Fruit fly (Drosophila melanogaster): ENCODE data around the gene Eig71Eh.

Gene Eig71Eh

dm6 chr3L:15675111-15675510 is 15.9 kb upstream of the Eig71Eh start (continued):
- TF ChIP-seq az2 (GFP tag; optimal IDR thresholded peaks at IDR 0.05) = peak; percentile 78
- TF ChIP-seq pnt (GFP tag; optimal IDR thresholded peaks at IDR 0.05) = peak; percentile 55
- TF ChIP-seq CG8359 (GFP tag; optimal IDR thresholded peaks at IDR 0.05; ENCODE audit: borderline replicate concordance) = peak; percentile 59
- peak; percentile 71 for TF ChIP-seq org-1 (GFP tag; optimal IDR thresholded peaks at IDR 0.05)
- TF ChIP-seq CG1233 (GFP tag; optimal IDR thresholded peaks at IDR 0.05) = peak; percentile 61
- no peak for TF ChIP-seq CG11560 (tag; IDR thresholded peaks at IDR 0.05)
- TF ChIP-seq Gsc (GFP tag; IDR thresholded peaks at IDR 0.05) = peak; percentile 50; the same call in 1 of the 2 replicates
- no peak for TF ChIP-seq Dp (GFP tag; optimal IDR thresholded peaks at IDR 0.05)
- no peak for TF ChIP-seq ham (GFP tag; IDR thresholded peaks at IDR 0.05)
- no peak for TF ChIP-seq Sin3A (optimal IDR thresholded peaks at IDR 0.05)
- peak; percentile 4 for TF ChIP-seq Bteb2 (GFP tag; optimal IDR thresholded peaks at IDR 0.05)
- no peak for TF ChIP-seq HmgD (GFP tag; optimal IDR thresholded peaks at IDR 0.05)
- no peak for TF ChIP-seq CG2889 (GFP tag; IDR thresholded peaks at IDR 0.05)
- peak; percentile 18 for TF ChIP-seq crc (GFP tag; optimal IDR thresholded peaks at IDR 0.05)
- TF ChIP-seq danr (GFP tag; IDR thresholded peaks at IDR 0.05) = no peak
- TF ChIP-seq zf30C (GFP tag; optimal IDR thresholded peaks at IDR 0.05) = peak; percentile 84
- TF ChIP-seq sug (tag; optimal IDR thresholded peaks at IDR 0.05) = no peak
- no peak for TF ChIP-seq ash1 (GFP tag; optimal IDR thresholded peaks at IDR 0.05)
- TF ChIP-seq CG4404 (GFP tag; IDR thresholded peaks at IDR 0.05) = peak; percentile 73
- TF ChIP-seq bigmax (GFP tag; optimal IDR thresholded peaks at IDR 0.05) = no peak
- TF ChIP-seq tll (GFP tag; optimal IDR thresholded peaks at IDR 0.05) = no peak
- peak in 1 of 3 experiments; percentile 89 for TF ChIP-seq lola (GFP tag; optimal IDR thresholded peaks at IDR 0.05)
- TF ChIP-seq tap (tag; optimal IDR thresholded peaks at IDR 0.05) = peak; percentile 39
- TF ChIP-seq Trl (optimal IDR thresholded peaks at IDR 0.05) = no peak
- peak; percentile 70 for TF ChIP-seq Trl (GFP tag; optimal IDR thresholded peaks at IDR 0.05)
- no peak for TF ChIP-seq Mrtf (GFP tag; IDR thresholded peaks at IDR 0.05)
- TF ChIP-seq PHDP (tag; optimal IDR thresholded peaks at IDR 0.05) = peak; percentile 55
- TF ChIP-seq CG8290 (GFP tag; optimal IDR thresholded peaks at IDR 0.05) = peak; percentile 62
- TF ChIP-seq CG8290 (tag; optimal IDR thresholded peaks at IDR 0.05) = peak in 1 of 2 experiments; percentile 26
- TF ChIP-seq vvl (GFP tag; IDR thresholded peaks at IDR 0.05) = peak; percentile 84
- TF ChIP-seq cas (GFP tag; IDR thresholded peaks at IDR 0.05) = no peak
- TF ChIP-seq CG15073 (GFP tag; optimal IDR thresholded peaks at IDR 0.05) = peak; percentile 31
- no peak for TF ChIP-seq Dek (tag; optimal IDR thresholded peaks at IDR 0.05)
- TF ChIP-seq NC2α (GFP tag; optimal IDR thresholded peaks at IDR 0.05) = peak; percentile 28
- TF ChIP-seq E2f1 (GFP tag; IDR thresholded peaks at IDR 0.05) = 0 out of 2 replicates have a peak, but pooled peaks have one; percentile 37
- no peak for TF ChIP-seq vnd (GFP tag; IDR thresholded peaks at IDR 0.05; ENCODE audit: partially characterized antibody)
- peak; percentile 48 for TF ChIP-seq tio (GFP tag; optimal IDR thresholded peaks at IDR 0.05)
- peak; percentile 31 for TF ChIP-seq salm (tag; optimal IDR thresholded peaks at IDR 0.05)
- TF ChIP-seq gsb (GFP tag; IDR thresholded peaks at IDR 0.05) = no peak
- no peak for TF ChIP-seq CG12299 (tag; optimal IDR thresholded peaks at IDR 0.05)
- TF ChIP-seq Sry-δ (GFP tag; optimal IDR thresholded peaks at IDR 0.05) = peak; percentile 21
- no peak for TF ChIP-seq CG3838 (GFP tag; optimal IDR thresholded peaks at IDR 0.05)

DNA sequence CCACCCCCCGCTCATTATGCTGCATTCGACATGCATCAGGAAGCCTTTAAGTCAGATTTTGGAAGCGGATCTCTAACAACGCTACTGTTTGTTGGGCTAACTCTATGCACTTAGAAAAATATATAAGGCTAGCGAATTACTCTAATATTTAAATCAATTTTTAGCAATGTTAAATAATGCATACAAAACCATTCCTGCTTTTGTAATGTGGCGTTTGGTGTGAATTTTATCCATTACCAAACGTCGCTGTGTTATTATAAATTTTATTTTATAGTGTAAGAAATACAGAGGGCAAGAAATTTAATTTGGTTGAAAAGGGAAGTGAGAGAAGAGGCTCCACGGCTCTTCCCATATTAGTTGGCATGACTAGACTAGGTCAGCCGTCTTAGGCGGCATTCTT is 13.6 kb upstream of the Eig71Eh start:
- TF ChIP-seq CG14710 (tag; optimal IDR thresholded peaks at IDR 0.05) = peak; percentile 55
- no peak for TF ChIP-seq CG6683 (GFP tag; optimal IDR thresholded peaks at IDR 0.05)
- TF ChIP-seq fd102C (GFP tag; optimal IDR thresholded peaks at IDR 0.05) = peak; percentile 36
- TF ChIP-seq Xrp1 (GFP tag; IDR thresholded peaks at IDR 0.05) = peak; percentile 62; the same call in 1 of the 2 replicates
- peak; percentile 27 for TF ChIP-seq Oli (tag; optimal IDR thresholded peaks at IDR 0.05)
- no peak for TF ChIP-seq ftz-f1 (GFP tag; optimal IDR thresholded peaks at IDR 0.05)
- no peak for TF ChIP-seq NK7.1 (GFP tag; optimal IDR thresholded peaks at IDR 0.05)
- TF ChIP-seq CG10979 (tag; optimal IDR thresholded peaks at IDR 0.05) = peak; percentile 69
- TF ChIP-seq CG4404 (GFP tag; IDR thresholded peaks at IDR 0.05) = peak; percentile 29; the same call in 1 of the 2 replicates
- TF ChIP-seq BEAF-32 (GFP tag; optimal IDR thresholded peaks at IDR 0.05) = no peak
- TF ChIP-seq nmo (GFP tag; optimal IDR thresholded peaks at IDR 0.05) = peak; percentile 59
- peak; percentile 44 for TF ChIP-seq CG15696 (tag; optimal IDR thresholded peaks at IDR 0.05)
- no peak for TF ChIP-seq org-1 (GFP tag; optimal IDR thresholded peaks at IDR 0.05)
- peak; percentile 40; the same call in 1 of the 2 replicates for TF ChIP-seq CG17328 (GFP tag; IDR thresholded peaks at IDR 0.05)

All from whole organism, embryonic.